Fruit fly (Drosophila melanogaster) S2 (cell line): Measurements from ENCODE around the gene CG13891.

Experiments
- CG8478 ChIP-seq: fragments of >200 bp; optimal IDR thresholded peaks from 2 replicates; lab custom pipeline; 2018
- CTCF ChIP-seq, 2 experiments: fragments of >200 bp; optimal IDR thresholded peaks; 2 replicates each; lab custom pipeline; 2018

DNA sequence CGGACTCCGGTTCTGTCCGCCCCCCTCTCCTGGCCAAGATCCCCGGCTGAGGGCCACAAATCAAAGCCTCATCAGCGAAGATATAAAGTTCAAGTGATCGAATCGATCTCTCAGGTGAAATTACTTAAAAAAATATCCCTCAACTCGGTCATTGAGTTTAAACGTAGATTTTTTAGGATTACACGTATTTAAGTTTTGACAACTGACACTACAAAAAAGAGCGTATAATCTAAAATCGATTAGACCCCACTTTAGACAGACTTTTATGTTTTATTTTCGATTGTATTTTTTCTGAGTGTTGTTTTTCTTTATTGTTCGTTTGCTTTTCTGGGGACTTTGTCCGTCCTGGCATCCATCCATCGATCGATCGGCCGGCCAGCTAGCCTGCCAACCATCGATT is 48.6 kb downstream of the CG13891 start:
- no peak for TF ChIP-seq CTCF (optimal IDR thresholded peaks at IDR 0.05; lab: Kevin White, UChicago)
- no peak for TF ChIP-seq CG8478 (lab: Kevin White, UChicago)
